Worm (Caenorhabditis elegans) whole organism, mixed stage, embryonic: ENCODE results near the gene ttm-2.

ENCODE experiments used
- elt-1 ChIP-seq: sonication (generic microtip); optimal IDR thresholded peaks from 2 replicates; lab custom pipeline; 2017; ENCODE audit warnings: missing genetic modification characterization, mild to moderate bottlenecking, missing compliant biosample characterization, antibody characterized with exemption, moderate library complexity, borderline replicate concordance; ENCODE audit not compliant: insufficient read depth
- elt-3 ChIP-seq: fragments of 150-350 bp; optimal IDR thresholded peaks from 2 replicates; lab custom pipeline; 2014; ENCODE audit warnings: missing biosample characterization, missing genetic modification characterization
- lsy-2 ChIP-seq: fragments of 150-350 bp; optimal IDR thresholded peaks from 2 replicates; lab custom pipeline; 2014; ENCODE audit warnings: missing biosample characterization, missing genetic modification characterization
- nhr-12 ChIP-seq: fragments of 150-350 bp; optimal IDR thresholded peaks from 2 replicates; lab custom pipeline; 2014; ENCODE audit warnings: missing biosample characterization, missing genetic modification characterization
- nhr-76 ChIP-seq: sonication (generic microtip); optimal IDR thresholded peaks from 2 replicates; lab custom pipeline; 2017; ENCODE audit warnings: missing biosample characterization, missing genetic modification characterization
- pha-4 ChIP-seq: fragments of 150-350 bp; optimal IDR thresholded peaks from 2 replicates; lab custom pipeline; 2018; ENCODE audit warnings: missing biosample characterization, missing genetic modification reagents, missing genetic modification characterization
- sem-2 ChIP-seq: fragments of 200-800 bp; sonication (Bioruptor generic); optimal IDR thresholded peaks from 2 replicates; lab custom pipeline; 2018; ENCODE audit warnings: mild to moderate bottlenecking, missing genetic modification characterization, missing compliant biosample characterization
- snpc-4 ChIP-seq: fragments of 150-350 bp; optimal IDR thresholded peaks from 2 replicates; lab custom pipeline; 2014; ENCODE audit warnings: missing biosample characterization, missing genetic modification characterization
- sptf-1 ChIP-seq: sonication (generic microtip); optimal IDR thresholded peaks from 2 replicates; lab custom pipeline; 2017; ENCODE audit warnings: mild to moderate bottlenecking, missing genetic modification characterization, moderate library complexity, missing compliant biosample characterization
- unc-120 ChIP-seq: sonication (generic microtip); optimal IDR thresholded peaks from 2 replicates; lab custom pipeline; 2017; ENCODE audit warnings: missing genetic modification characterization, missing compliant biosample characterization; ENCODE audit not compliant: poor library complexity, severe bottlenecking
- ztf-11 ChIP-seq: fragments of 150-350 bp; optimal IDR thresholded peaks from 2 replicates; lab custom pipeline; 2014; ENCODE audit warnings: missing biosample characterization, missing genetic modification characterization

- TF ChIP-seq nhr-76 (tag; lab: Kevin White, UChicago) (no peak), sptf-1 (tag; lab: Kevin White, UChicago) (no peak), elt-3 (tag; lab: Kevin White, UChicago) (no peak), sem-2 (GFP tag; lab: Kevin White, UChicago) (no peak), elt-1 (no peak), ztf-11 (no peak), pha-4 (tag; lab: Kevin White, UChicago) (no peak), unc-120 (tag; lab: Kevin White, UChicago) (no peak), lsy-2 (tag; lab: Kevin White, UChicago) (no peak), snpc-4 (no peak), nhr-12 (no peak)
Observed at ce11 chrII:4733848-4734247, 32.3 kb downstream of the ttm-2 start, which contains the start of gene F41C3.11.
